Fruit fly (Drosophila melanogaster): ENCODE measurements around the gene goe.

- TF ChIP-seq psq (optimal IDR thresholded peaks at IDR 0.05) (no peak), insv (optimal IDR thresholded peaks at IDR 0.05) (no peak), ttk (optimal IDR thresholded peaks at IDR 0.05) (no peak), Myc (optimal IDR thresholded peaks at IDR 0.05) (no peak)
Measured at dm6 chrX:16747467-16747866, 4.2 kb downstream of the goe start.
